Fruit fly (Drosophila melanogaster) whole organism, embryonic: Measurements from ENCODE around the gene CG42819.

ENCODE experiments used
- CG10147 ChIP-seq: fragments of 200-800 bp; sonication (Bioruptor generic); optimal IDR thresholded peaks from 2 replicates; lab custom pipeline; 2019; ENCODE audit warnings: missing biosample characterization, mild to moderate bottlenecking, missing genetic modification characterization, moderate library complexity
- CG10654 ChIP-seq: fragments of 200-800 bp; sonication (Bioruptor generic); optimal IDR thresholded peaks from 2 replicates; lab custom pipeline; 2016; ENCODE audit warnings: missing biosample characterization, missing genetic modification characterization
- CG11398 ChIP-seq: fragments of 200-800 bp; sonication (Bioruptor generic); optimal IDR thresholded peaks from 2 replicates; lab custom pipeline; 2016; ENCODE audit warnings: missing biosample characterization, missing genetic modification characterization
- CG14441 ChIP-seq: fragments of 200-800 bp; sonication (Bioruptor generic); IDR thresholded peaks from 2 replicates; pipeline ENCODE4 v1.3.6; 2022; ENCODE audit warnings: missing biosample characterization, missing genetic modification characterization
- CG1602 ChIP-seq: fragments of 200-800 bp; sonication (Bioruptor generic); optimal IDR thresholded peaks from 3 replicates; lab custom pipeline; 2016; ENCODE audit warnings: missing biosample characterization, missing genetic modification characterization
- CG1603 ChIP-seq: fragments of 200-800 bp; sonication (Bioruptor generic); optimal IDR thresholded peaks from 2 replicates; lab custom pipeline; 2019; ENCODE audit warnings: missing biosample characterization, mild to moderate bottlenecking, missing genetic modification characterization, moderate library complexity
- CG17328 ChIP-seq: fragments of 200-800 bp; sonication (Bioruptor generic); IDR thresholded peaks from 2 replicates; pipeline ENCODE4 v1.3.6; 2022; ENCODE audit warnings: missing biosample characterization, missing genetic modification characterization
- CG30403 ChIP-seq: fragments of 200-800 bp; sonication (Bioruptor generic); optimal IDR thresholded peaks from 3 replicates; lab custom pipeline; 2016; ENCODE audit warnings: missing biosample characterization, missing genetic modification characterization
- CG30431 ChIP-seq: fragments of 200-800 bp; sonication (Bioruptor generic); optimal IDR thresholded peaks from 2 replicates; lab custom pipeline; 2017; ENCODE audit warnings: missing biosample characterization, missing genetic modification characterization
- CG31224 ChIP-seq: fragments of 200-800 bp; sonication (Bioruptor generic); IDR thresholded peaks from 2 replicates; pipeline ENCODE4 v1.3.6; 2022; ENCODE audit warnings: missing biosample characterization, missing genetic modification characterization
- CG32767 ChIP-seq: fragments of 200-800 bp; sonication (Bioruptor generic); IDR thresholded peaks from 2 replicates; pipeline ENCODE4 v1.3.6; 2022; ENCODE audit warnings: missing biosample characterization, missing genetic modification characterization
- CG33557 ChIP-seq: fragments of 200-800 bp; sonication (Bioruptor generic); optimal IDR thresholded peaks from 2 replicates; lab custom pipeline; 2019; ENCODE audit warnings: missing biosample characterization, mild to moderate bottlenecking, missing genetic modification characterization, moderate library complexity
- CG4730 ChIP-seq: fragments of 200-800 bp; sonication (Bioruptor generic); IDR thresholded peaks from 2 replicates; pipeline ENCODE4 v1.3.6; 2022; ENCODE audit warnings: missing biosample characterization, missing genetic modification characterization
- CG6765 ChIP-seq: fragments of 200-800 bp; sonication (Bioruptor generic); optimal IDR thresholded peaks from 3 replicates; lab custom pipeline; 2017; ENCODE audit warnings: missing biosample characterization, mild to moderate bottlenecking, missing genetic modification characterization
- CG6791 ChIP-seq: fragments of 200-800 bp; sonication (Bioruptor generic); IDR thresholded peaks from 3 replicates; pipeline ENCODE4 v1.3.6; 2022; ENCODE audit warnings: missing biosample characterization, missing genetic modification characterization; ENCODE audit not compliant: partially characterized antibody
- CG7745 ChIP-seq: fragments of 200-800 bp; sonication (Bioruptor generic); optimal IDR thresholded peaks from 2 replicates; lab custom pipeline; 2018; ENCODE audit warnings: missing biosample characterization, mild to moderate bottlenecking, missing genetic modification characterization, moderate library complexity
- CG7963 ChIP-seq: fragments of 200-800 bp; sonication (Bioruptor generic); IDR thresholded peaks from 3 replicates; pipeline ENCODE4 v1.3.6; 2022; ENCODE audit warnings: missing biosample characterization, missing genetic modification characterization; ENCODE audit not compliant: partially characterized antibody
- CG8478 ChIP-seq: fragments of >200 bp; optimal IDR thresholded peaks from 2 replicates; lab custom pipeline; 2018
- CHES-1-like ChIP-seq: fragments of 200-800 bp; sonication (Bioruptor generic); optimal IDR thresholded peaks from 2 replicates; lab custom pipeline; 2016; ENCODE audit warnings: missing biosample characterization, missing genetic modification characterization
- Camta ChIP-seq: fragments of 200-800 bp; sonication (Bioruptor generic); optimal IDR thresholded peaks from 2 replicates; lab custom pipeline; 2016; ENCODE audit warnings: missing biosample characterization, missing genetic modification characterization
- H2.0 ChIP-seq: fragments of 200-800 bp; sonication (Bioruptor generic); IDR thresholded peaks from 2 replicates; pipeline ENCODE4 v1.3.6; 2022; ENCODE audit warnings: missing biosample characterization, missing genetic modification characterization
- Hand ChIP-seq: fragments of 200-800 bp; sonication (Bioruptor generic); optimal IDR thresholded peaks from 2 replicates; lab custom pipeline; 2017; ENCODE audit warnings: mild to moderate bottlenecking, missing biosample characterization, missing genetic modification reagents, missing genetic modification characterization
- Hey ChIP-seq: fragments of 200-800 bp; sonication (Bioruptor generic); optimal IDR thresholded peaks from 3 replicates; lab custom pipeline; 2018; ENCODE audit warnings: missing biosample characterization, mild to moderate bottlenecking, missing genetic modification characterization
- HmgZ ChIP-seq: fragments of 200-800 bp; sonication (Bioruptor generic); optimal IDR thresholded peaks from 2 replicates; lab custom pipeline; 2018; ENCODE audit warnings: missing biosample characterization, mild to moderate bottlenecking, missing genetic modification characterization
- Hmr ChIP-seq: fragments of 200-800 bp; sonication (Bioruptor generic); optimal IDR thresholded peaks from 3 replicates; lab custom pipeline; 2017; ENCODE audit warnings: mild to moderate bottlenecking, missing biosample characterization, missing genetic modification reagents, missing genetic modification characterization
- Hsf ChIP-seq: fragments of 200-800 bp; sonication (Bioruptor generic); optimal IDR thresholded peaks from 3 replicates; lab custom pipeline; 2016; ENCODE audit warnings: missing biosample characterization, missing genetic modification characterization
- Meics ChIP-seq: fragments of 200-800 bp; sonication (Bioruptor generic); optimal IDR thresholded peaks from 2 replicates; lab custom pipeline; 2017; ENCODE audit warnings: missing biosample characterization, mild to moderate bottlenecking, missing genetic modification characterization
- NC2α ChIP-seq: fragments of 200-800 bp; sonication (Bioruptor generic); optimal IDR thresholded peaks from 2 replicates; lab custom pipeline; 2016; ENCODE audit warnings: missing biosample characterization, missing genetic modification characterization
- NK7.1 ChIP-seq: fragments of 200-800 bp; sonication (Bioruptor generic); optimal IDR thresholded peaks from 3 replicates; lab custom pipeline; 2016; ENCODE audit warnings: missing biosample characterization, missing genetic modification characterization
- Nf-YA ChIP-seq: fragments of 200-800 bp; sonication (Bioruptor generic); IDR thresholded peaks from 2 replicates; pipeline ENCODE4 v1.3.6; 2022; ENCODE audit warnings: missing biosample characterization, missing genetic modification characterization
- NfI ChIP-seq: fragments of 200-800 bp; sonication (Bioruptor generic); optimal IDR thresholded peaks from 3 replicates; lab custom pipeline; 2018; ENCODE audit warnings: missing biosample characterization, mild to moderate bottlenecking, missing genetic modification characterization, moderate library complexity
- Stat92E ChIP-seq, 3 experiments: fragments of >200 bp in 2 of 3; fragments of 200-800 bp in 1 of 3; sonication (Bioruptor generic) in 1 of 3; optimal IDR thresholded peaks; 2 replicates each; lab custom pipeline; 2017 to 2019; ENCODE audit warnings: missing biosample characterization in 3 of 3, missing genetic modification characterization in 3 of 3, mild to moderate bottlenecking in 1 of 3, moderate library complexity in 1 of 3
- Taf1 ChIP-seq: fragments of 200-800 bp; sonication (Bioruptor generic); IDR thresholded peaks from 2 replicates; pipeline ENCODE4 v1.3.6; 2022; ENCODE audit warnings: missing biosample characterization, missing genetic modification characterization
- YL-1 ChIP-seq: fragments of 200-800 bp; sonication (Bioruptor generic); optimal IDR thresholded peaks from 3 replicates; lab custom pipeline; 2017; ENCODE audit warnings: missing biosample characterization, mild to moderate bottlenecking, missing genetic modification characterization
- ab ChIP-seq: fragments of 200-800 bp; sonication (Bioruptor generic); optimal IDR thresholded peaks from 2 replicates; lab custom pipeline; 2016; ENCODE audit warnings: missing biosample characterization, missing genetic modification characterization
- danr ChIP-seq: fragments of 200-800 bp; sonication (Bioruptor generic); IDR thresholded peaks from 2 replicates; pipeline ENCODE4 v1.3.6; 2022; ENCODE audit warnings: missing biosample characterization, missing genetic modification characterization
- dysf ChIP-seq: fragments of 200-800 bp; sonication (Bioruptor generic); IDR thresholded peaks from 3 replicates; pipeline ENCODE4 v1.3.6; 2022; ENCODE audit warnings: missing biosample characterization, missing genetic modification characterization
- eyg ChIP-seq: fragments of 200-800 bp; sonication (Bioruptor generic); optimal IDR thresholded peaks from 3 replicates; lab custom pipeline; 2016; ENCODE audit warnings: missing biosample characterization, missing genetic modification characterization
- fd64A ChIP-seq: fragments of 200-800 bp; sonication (Bioruptor generic); optimal IDR thresholded peaks from 3 replicates; lab custom pipeline; 2018; ENCODE audit warnings: missing biosample characterization, mild to moderate bottlenecking, missing genetic modification characterization
- ken ChIP-seq: fragments of 200-800 bp; sonication (Bioruptor generic); IDR thresholded peaks from 3 replicates; pipeline ENCODE4 v1.3.6; 2022; ENCODE audit warnings: missing biosample characterization, missing genetic modification characterization
- lbe ChIP-seq: fragments of 200-800 bp; sonication (Bioruptor generic); optimal IDR thresholded peaks from 2 replicates; lab custom pipeline; 2016; ENCODE audit warnings: missing biosample characterization, mild to moderate bottlenecking, missing genetic modification characterization
- lmd ChIP-seq: fragments of 200-800 bp; sonication (Bioruptor generic); IDR thresholded peaks from 2 replicates; pipeline ENCODE4 v1.3.6; 2022; ENCODE audit warnings: missing biosample characterization, missing genetic modification characterization
- mam ChIP-seq: fragments of 200-800 bp; sonication (Bioruptor generic); optimal IDR thresholded peaks from 3 replicates; lab custom pipeline; 2016; ENCODE audit warnings: missing biosample characterization, missing genetic modification characterization
- mirr ChIP-seq: fragments of 200-800 bp; sonication (Bioruptor generic); optimal IDR thresholded peaks from 3 replicates; lab custom pipeline; 2018; ENCODE audit warnings: missing biosample characterization, mild to moderate bottlenecking, missing genetic modification characterization
- nerfin-1 ChIP-seq: fragments of 200-800 bp; sonication (Bioruptor generic); optimal IDR thresholded peaks from 3 replicates; lab custom pipeline; 2019; ENCODE audit warnings: missing biosample characterization, mild to moderate bottlenecking, missing genetic modification characterization, moderate library complexity
- nom ChIP-seq: fragments of 200-800 bp; sonication (Bioruptor generic); optimal IDR thresholded peaks from 2 replicates; lab custom pipeline; 2017; ENCODE audit warnings: missing biosample characterization, missing genetic modification characterization, mild to moderate bottlenecking, moderate library complexity, missing genetic modification reagents
- pho ChIP-seq: fragments of 200-800 bp; sonication (Bioruptor generic); optimal IDR thresholded peaks from 2 replicates; lab custom pipeline; 2016; ENCODE audit warnings: missing biosample characterization, missing genetic modification characterization
- rib ChIP-seq: fragments of 200-800 bp; sonication (Bioruptor generic); IDR thresholded peaks from 2 replicates; pipeline ENCODE4 v1.3.6; 2022; ENCODE audit warnings: missing biosample characterization, missing genetic modification characterization
- row ChIP-seq: fragments of 200-800 bp; sonication (Bioruptor generic); IDR thresholded peaks from 3 replicates; pipeline ENCODE4 v1.3.6; 2022; ENCODE audit warnings: missing biosample characterization, missing genetic modification characterization
- tll ChIP-seq, 2 experiments: fragments of 200-800 bp in 1 of 2; fragments of >200 bp in 1 of 2; sonication (Bioruptor generic) in 1 of 2; optimal IDR thresholded peaks; 2 replicates each; lab custom pipeline; 2017 to 2019; ENCODE audit warnings: missing biosample characterization in 2 of 2, missing genetic modification characterization in 2 of 2, mild to moderate bottlenecking in 1 of 2, moderate library complexity in 1 of 2
- wdn ChIP-seq: fragments of 200-800 bp; sonication (Bioruptor generic); IDR thresholded peaks from 2 replicates; pipeline ENCODE4 v1.3.6; 2022; ENCODE audit warnings: missing biosample characterization, missing genetic modification characterization

Gene CG42819

DNA sequence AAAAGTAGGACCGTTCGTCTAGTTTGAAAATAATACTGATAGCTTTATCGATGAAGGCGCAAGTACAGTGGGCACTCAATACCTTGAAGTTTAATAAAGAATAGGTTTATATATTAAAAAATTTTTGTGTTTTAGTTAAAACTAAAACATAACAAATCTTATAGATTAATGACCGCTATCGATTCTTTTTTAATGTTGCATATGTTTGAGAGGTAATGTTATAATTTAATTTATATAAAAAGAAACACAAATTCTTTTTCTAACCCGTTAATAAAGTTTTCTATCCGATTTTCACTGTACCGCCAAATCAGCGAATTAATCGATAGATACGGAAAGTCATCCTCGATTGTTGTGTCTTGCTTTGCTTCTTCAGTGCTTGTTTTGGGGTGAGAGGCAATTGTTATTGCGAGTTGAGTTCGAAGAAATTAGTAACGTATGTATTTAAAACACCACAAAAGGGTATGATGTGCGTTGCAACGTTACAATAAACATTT, 5.0 kb downstream of the CG42819 start, which contains the start of the genes Dad1 and CG13384 (continued):
- TF ChIP-seq tll (GFP tag; optimal IDR thresholded peaks at IDR 0.05; lab: Kevin White, UChicago) (peak in 1 of 2 experiments; percentile 50), Hsf (peak; percentile 90), Meics (peak; percentile 95), Camta (GFP tag; lab: Kevin White, UChicago) (peak; percentile 56), CG32767 (GFP tag; lab: Robert Waterston, UW) (peak; percentile 86), CG30431 (GFP tag; lab: Kevin White, UChicago) (peak; percentile 69), mam (GFP tag; lab: Kevin White, UChicago) (peak; percentile 69), CG7745 (tag; lab: Kevin White, UChicago) (no peak), CG30403 (GFP tag; lab: Kevin White, UChicago) (peak; percentile 96), pho (peak; percentile 81), nerfin-1 (tag; lab: Kevin White, UChicago) (peak; percentile 90), danr (GFP tag; lab: Robert Waterston, UW) (peak; percentile 89), mirr (GFP tag; lab: Kevin White, UChicago) (peak; percentile 52), NfI (GFP tag; lab: Kevin White, UChicago) (peak; percentile 91), Nf-YA (GFP tag; lab: Robert Waterston, UW) (peak; percentile 47; the same call in 1 of the 2 replicates), CG10147 (GFP tag; lab: Kevin White, UChicago) (peak; percentile 94), HmgZ (tag; lab: Kevin White, UChicago) (peak; percentile 86), YL-1 (GFP tag; lab: Kevin White, UChicago) (peak; percentile 54), eyg (GFP tag; lab: Kevin White, UChicago) (no peak), Hmr (GFP tag; lab: Kevin White, UChicago) (peak; percentile 94), fd64A (GFP tag; lab: Kevin White, UChicago) (no peak), CG1602 (GFP tag; lab: Kevin White, UChicago) (peak; percentile 92), CG33557 (GFP tag; lab: Kevin White, UChicago) (peak; percentile 93), Hand (GFP tag; lab: Kevin White, UChicago) (peak; percentile 92), row (peak; percentile 99), CG7963 (no peak), dysf (GFP tag; lab: Robert Waterston, UW) (peak; percentile 96), lmd (peak; percentile 93), CG17328 (GFP tag; lab: Robert Waterston, UW) (peak; percentile 87), rib (GFP tag; lab: Robert Waterston, UW) (peak; percentile 88), NC2α (peak; percentile 5), CG1603 (tag; lab: Kevin White, UChicago) (peak; percentile 33), H2.0 (GFP tag; lab: Robert Waterston, UW) (peak; percentile 89), CG11398 (no peak), CG31224 (GFP tag; lab: Robert Waterston, UW) (peak; percentile 85), lbe (peak; percentile 90), CG8478 (lab: Kevin White, UChicago) (no peak), Hey (tag; lab: Kevin White, UChicago) (no peak), CG14441 (GFP tag; lab: Robert Waterston, UW) (peak; percentile 87), CG6765 (GFP tag; lab: Kevin White, UChicago) (peak; percentile 94), CG10654 (peak; percentile 80), CG4730 (GFP tag; lab: Robert Waterston, UW) (peak; percentile 91), Stat92E (GFP tag; optimal IDR thresholded peaks at IDR 0.05; lab: Kevin White, UChicago) (peak in 1 of 3 experiments; percentile 81), NK7.1 (GFP tag; lab: Kevin White, UChicago) (no peak), ab (GFP tag; lab: Kevin White, UChicago) (peak; percentile 20), CG6791 (no peak; the same call in 2 of the 3 replicates), Taf1 (GFP tag; lab: Robert Waterston, UW) (peak; percentile 83), nom (GFP tag; lab: Kevin White, UChicago) (peak; percentile 84), CHES-1-like (GFP tag; lab: Kevin White, UChicago) (peak; percentile 54), ken (peak; percentile 81), wdn (peak; percentile 86)
